Fruit fly (Drosophila melanogaster): ENCODE results near the gene smp-30.

- TF ChIP-seq psq (optimal IDR thresholded peaks at IDR 0.05) (no peak), Myc (optimal IDR thresholded peaks at IDR 0.05) (no peak), Sin3A (optimal IDR thresholded peaks at IDR 0.05) (no peak)
Observed at dm6 chr3R:14730595-14730994, 20.5 kb downstream of the smp-30 start.
